Worm (Caenorhabditis elegans) whole organism, L4 larva: ENCODE results near the gene F59F5.4.
A peak's percentile ranks its signal among the peaks of the same experiment; 100 is the strongest.

Experiments used
- F26F4.8 ChIP-seq: fragments of 200-800 bp; sonication (Bioruptor generic); conservative IDR thresholded peaks from 2 replicates; pipeline ENCODE4 v1.3.6; 2022; ENCODE audit warnings: missing genetic modification characterization, missing compliant biosample characterization
- F37D6.2 ChIP-seq: sonication (generic microtip); optimal IDR thresholded peaks from 2 replicates; lab custom pipeline; 2016; ENCODE audit warnings: mild to moderate bottlenecking, missing genetic modification characterization, missing compliant biosample characterization
- aha-1 ChIP-seq: fragments of 150-350 bp; peaks from one replicate; lab custom pipeline; 2014; ENCODE audit warnings: missing biosample characterization, missing genetic modification characterization
- aly-2 ChIP-seq: sonication (generic microtip); optimal IDR thresholded peaks from 2 replicates; lab custom pipeline; 2018; ENCODE audit warnings: missing biosample characterization, missing genetic modification characterization
- ama-1 ChIP-seq: fragments of 150-350 bp; optimal IDR thresholded peaks from 2 replicates; lab custom pipeline; 2014; ENCODE audit warnings: inconsistent platforms, mixed read lengths
- arid-1 ChIP-seq: fragments of 200-800 bp; sonication (Bioruptor generic); conservative IDR thresholded peaks from 2 replicates; pipeline ENCODE4 v1.3.6; 2022; ENCODE audit warnings: missing genetic modification reagents, missing genetic modification characterization, missing compliant biosample characterization
- attf-4 ChIP-seq: sonication (generic microtip); optimal IDR thresholded peaks from 3 replicates; lab custom pipeline; 2017; ENCODE audit warnings: missing biosample characterization, missing genetic modification characterization
- ceh-20 ChIP-seq: fragments of 200-800 bp; sonication (Bioruptor generic); IDR thresholded peaks from 2 replicates; pipeline ENCODE4 v1.3.6; 2022; ENCODE audit warnings: missing genetic modification reagents, missing genetic modification characterization, missing compliant biosample characterization
- ceh-28 ChIP-seq: fragments of 150-350 bp; optimal IDR thresholded peaks from 2 replicates; lab custom pipeline; 2014; ENCODE audit warnings: missing biosample characterization, missing genetic modification reagents, missing genetic modification characterization
- ceh-82 ChIP-seq: sonication (generic microtip); optimal IDR thresholded peaks from 2 replicates; lab custom pipeline; 2017; ENCODE audit warnings: missing biosample characterization, missing genetic modification characterization
- ces-1 ChIP-seq: fragments of 150-350 bp; sonication (generic microtip); optimal IDR thresholded peaks from 4 replicates; lab custom pipeline; 2014; ENCODE audit warnings: missing biosample characterization, missing genetic modification reagents, missing genetic modification characterization
- cey-2 ChIP-seq: sonication (generic microtip); optimal IDR thresholded peaks from 3 replicates; lab custom pipeline; 2017; ENCODE audit warnings: missing genetic modification characterization, mild to moderate bottlenecking, missing compliant biosample characterization, antibody characterized with exemption, borderline replicate concordance; ENCODE audit not compliant: insufficient read depth
- ctbp-1 ChIP-seq: fragments of 200-800 bp; sonication (Bioruptor generic); IDR thresholded peaks from 2 replicates; pipeline ENCODE4 v1.3.6; 2022; ENCODE audit warnings: missing genetic modification reagents, missing genetic modification characterization, missing compliant biosample characterization
- daf-12 ChIP-seq: fragments of 150-350 bp; optimal IDR thresholded peaks from 2 replicates; lab custom pipeline; 2014; ENCODE audit warnings: missing biosample characterization, missing genetic modification reagents, missing genetic modification characterization
- daf-16 ChIP-seq, 3 experiments: sonication (generic microtip); optimal IDR thresholded peaks; 2 replicates each; lab custom pipeline; 2016 to 2017; ENCODE audit warnings: missing genetic modification characterization in 3 of 3, missing genetic modification reagents in 3 of 3, mild to moderate bottlenecking in 2 of 3, missing compliant biosample characterization in 2 of 3, missing biosample characterization in 1 of 3, moderate library complexity in 1 of 3
- dpl-1 ChIP-seq: fragments of 150-350 bp; optimal IDR thresholded peaks from 2 replicates; lab custom pipeline; 2014; ENCODE audit warnings: missing biosample characterization, missing genetic modification reagents, missing genetic modification characterization
- duxl-1 ChIP-seq: sonication (generic microtip); optimal IDR thresholded peaks from 2 replicates; lab custom pipeline; 2016; ENCODE audit warnings: mild to moderate bottlenecking, missing genetic modification characterization, moderate library complexity, missing compliant biosample characterization; ENCODE audit not compliant: poor library complexity
- egl-43 ChIP-seq: fragments of 200-800 bp; sonication (Bioruptor generic); IDR thresholded peaks from 2 replicates; pipeline ENCODE4 v1.3.6; 2022; ENCODE audit warnings: missing genetic modification reagents, missing genetic modification characterization, missing compliant biosample characterization
- fkh-10 ChIP-seq: fragments of 150-350 bp; optimal IDR thresholded peaks from 2 replicates; lab custom pipeline; 2014; ENCODE audit warnings: missing biosample characterization, missing genetic modification reagents, missing genetic modification characterization
- hif-1 ChIP-seq, 2 experiments: sonication (generic microtip); optimal IDR thresholded peaks; 2 replicates each; lab custom pipeline; 2016 to 2017; ENCODE audit warnings: missing compliant biosample characterization in 2 of 2, missing genetic modification characterization in 2 of 2, missing genetic modification reagents in 2 of 2, missing genotype in 2 of 2, mild to moderate bottlenecking in 1 of 2
- hlh-11 ChIP-seq: fragments of 200-800 bp; sonication (Bioruptor generic); optimal IDR thresholded peaks from 2 replicates; lab custom pipeline; 2018; ENCODE audit warnings: mild to moderate bottlenecking, missing genetic modification characterization, missing compliant biosample characterization
- hlh-30 ChIP-seq: sonication (generic microtip); optimal IDR thresholded peaks from 2 replicates; lab custom pipeline; 2017; ENCODE audit warnings: antibody characterized with exemption, mild to moderate bottlenecking, missing genetic modification characterization, missing compliant biosample characterization; ENCODE audit not compliant: insufficient read depth
- hmg-1.1 ChIP-seq: fragments of 200-800 bp; sonication (Bioruptor generic); IDR thresholded peaks from 2 replicates; pipeline ENCODE4 v1.3.6; 2022; ENCODE audit warnings: missing genetic modification reagents, missing genetic modification characterization, missing compliant biosample characterization
- lin-13 ChIP-seq: fragments of 150-350 bp; optimal IDR thresholded peaks from 2 replicates; lab custom pipeline; 2014; ENCODE audit warnings: missing biosample characterization, missing genetic modification reagents, missing genetic modification characterization
- mdl-1 ChIP-seq, 2 experiments: fragments of 150-350 bp in 1 of 2; sonication (generic microtip) in 1 of 2; optimal IDR thresholded peaks; 2 replicates each; lab custom pipeline; 2014 to 2017; ENCODE audit warnings: missing biosample characterization in 2 of 2, missing genetic modification characterization in 2 of 2
- mep-1 ChIP-seq: fragments of 150-350 bp; sonication (generic microtip); optimal IDR thresholded peaks from 3 replicates; lab custom pipeline; 2014; ENCODE audit warnings: missing biosample characterization, missing genetic modification characterization
- mxl-2 ChIP-seq: fragments of 200-800 bp; sonication (Bioruptor generic); conservative IDR thresholded peaks from 2 replicates; pipeline ENCODE4 v1.3.6; 2022; ENCODE audit warnings: missing genetic modification reagents, missing genetic modification characterization, missing compliant biosample characterization
- nhr-25 ChIP-seq: sonication (generic microtip); optimal IDR thresholded peaks from 2 replicates; lab custom pipeline; 2017; ENCODE audit warnings: missing genetic modification characterization, mild to moderate bottlenecking, missing compliant biosample characterization, antibody characterized with exemption, moderate library complexity, borderline replicate concordance; ENCODE audit not compliant: insufficient read depth
- nhr-28 ChIP-seq: fragments of 150-350 bp; optimal IDR thresholded peaks from 2 replicates; lab custom pipeline; 2014; ENCODE audit warnings: missing biosample characterization, missing genetic modification characterization
- nhr-41 ChIP-seq: fragments of 200-800 bp; sonication (Bioruptor generic); IDR thresholded peaks from 2 replicates; pipeline ENCODE4 v1.3.6; 2022; ENCODE audit warnings: missing genetic modification reagents, missing genetic modification characterization, missing compliant biosample characterization
- nhr-42 ChIP-seq: fragments of 200-800 bp; sonication (Bioruptor generic); IDR thresholded peaks from 2 replicates; pipeline ENCODE4 v1.3.6; 2022; ENCODE audit warnings: missing genetic modification characterization, missing compliant biosample characterization
- sdz-12 ChIP-seq: fragments of 200-800 bp; sonication (Bioruptor generic); optimal IDR thresholded peaks from 2 replicates; lab custom pipeline; 2018; ENCODE audit warnings: mild to moderate bottlenecking, missing genetic modification characterization, missing compliant biosample characterization
- tag-97 ChIP-seq: fragments of 200-800 bp; sonication (Bioruptor generic); IDR thresholded peaks from 2 replicates; pipeline ENCODE4 v1.3.6; 2022; ENCODE audit warnings: missing genetic modification characterization, missing compliant biosample characterization
- unc-62 ChIP-seq, 3 experiments: fragments of 150-350 bp in 1 of 3; sonication (generic microtip); optimal IDR thresholded peaks in 2 of 3; peaks in 1 of 3; 1 replicate in 1 of 3; 2 replicates in 2 of 3; lab custom pipeline; 2014 to 2017; ENCODE audit warnings: missing biosample characterization in 3 of 3, missing genetic modification characterization in 3 of 3, missing genetic modification reagents in 3 of 3, missing genotype in 1 of 3
- vab-7 ChIP-seq: fragments of 200-800 bp; sonication (Bioruptor generic); IDR thresholded peaks from 2 replicates; pipeline ENCODE4 v1.3.6; 2022; ENCODE audit warnings: missing genetic modification reagents, missing genetic modification characterization, missing compliant biosample characterization
- zag-1 ChIP-seq: fragments of 150-350 bp; optimal IDR thresholded peaks from 2 replicates; lab custom pipeline; 2014; ENCODE audit warnings: missing biosample characterization, missing genetic modification characterization
- zfp-3 ChIP-seq: fragments of 200-800 bp; sonication (Bioruptor generic); conservative IDR thresholded peaks from 2 replicates; pipeline ENCODE4 v1.3.6; 2022; ENCODE audit warnings: missing genetic modification reagents, missing genetic modification characterization, missing compliant biosample characterization
- ztf-11 ChIP-seq: fragments of 150-350 bp; optimal IDR thresholded peaks from 2 replicates; lab custom pipeline; 2014; ENCODE audit warnings: missing biosample characterization, missing genetic modification characterization

Gene F59F5.4

DNA sequence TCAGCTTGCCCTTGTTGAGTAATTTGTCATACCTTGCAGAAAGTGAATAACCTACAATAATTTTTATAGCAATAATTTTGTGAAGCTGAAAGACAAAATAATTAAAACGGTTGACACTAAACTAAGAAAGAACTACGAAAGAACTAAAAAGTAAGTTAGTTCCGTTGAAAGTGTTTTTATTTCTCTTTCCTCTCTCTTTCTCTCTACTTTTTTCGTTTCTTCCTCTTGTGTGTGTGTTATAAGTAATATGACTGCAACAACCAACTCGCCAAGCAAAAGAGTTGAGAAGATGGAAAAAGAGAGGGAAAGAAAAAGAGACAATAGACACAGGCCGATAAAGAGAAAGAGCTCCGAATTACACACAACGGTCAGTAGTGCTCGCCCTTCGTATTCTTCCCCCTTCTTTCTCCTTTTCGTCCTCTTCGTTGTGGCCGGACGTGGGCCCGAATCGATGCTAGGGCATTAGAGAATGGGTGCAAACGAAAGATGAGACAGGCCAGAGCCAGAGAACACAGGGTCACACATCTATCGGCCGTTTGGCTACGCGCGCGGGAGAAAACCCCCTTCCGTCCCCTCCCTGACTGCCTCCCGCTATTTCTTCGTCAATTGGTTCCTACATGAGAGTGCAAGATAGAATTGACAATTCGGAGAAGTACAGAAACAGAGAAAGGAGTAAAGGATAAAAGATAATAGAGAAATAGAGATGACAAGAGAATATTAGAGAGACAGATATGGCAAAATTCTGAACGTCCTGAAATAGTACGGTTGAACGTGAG is 12.6 kb downstream of the F59F5.4 start, which contains the start of gene syd-2 (continued):
- TF ChIP-seq sdz-12 (GFP tag; lab: Kevin White, UChicago) = no peak
- peak; percentile 11 for TF ChIP-seq nhr-25 (tag; lab: Kevin White, UChicago)
- TF ChIP-seq hlh-30 (tag; lab: Kevin White, UChicago) = peak; percentile 70
- no peak for TF ChIP-seq tag-97 (GFP tag; lab: Robert Waterston, UW)
- 0 out of 2 replicates have a peak, but pooled peaks have one; percentile 42 for TF ChIP-seq arid-1 (GFP tag; lab: Robert Waterston, UW)
- TF ChIP-seq daf-16 (GFP tag; optimal IDR thresholded peaks at IDR 0.05; lab: Kevin White, UChicago) = peak in 1 of 2 experiments; percentile 46
- TF ChIP-seq daf-16 (tag; optimal IDR thresholded peaks at IDR 0.05; lab: Kevin White, UChicago) = peak; percentile 56
- peak; percentile 56; the same call in 1 of the 2 replicates for TF ChIP-seq ceh-20 (GFP tag; lab: Robert Waterston, UW)
- peak; percentile 91 for TF ChIP-seq aha-1
- TF ChIP-seq ceh-28 = peak; percentile 63
- no peak for TF ChIP-seq aly-2 (tag; lab: Kevin White, UChicago)
- peak; percentile 72 for TF ChIP-seq nhr-28 (tag; lab: Kevin White, UChicago)
- peak; percentile 57 to 84 for TF ChIP-seq mdl-1 (tag; optimal IDR thresholded peaks at IDR 0.05; lab: Kevin White, UChicago)
- TF ChIP-seq hlh-11 (tag; lab: Kevin White, UChicago) = peak; percentile 88
- TF ChIP-seq dpl-1 (GFP tag; lab: Kevin White, UChicago) = peak; percentile 21
- TF ChIP-seq F37D6.2 (tag; lab: Kevin White, UChicago) = peak; percentile 56
- TF ChIP-seq nhr-42 (GFP tag; lab: Robert Waterston, UW) = 0 out of 2 replicates have a peak, but pooled peaks have one; percentile 46
- no peak for TF ChIP-seq zfp-3 (GFP tag; lab: Robert Waterston, UW)
- TF ChIP-seq lin-13 = no peak
- TF ChIP-seq mep-1 = peak; percentile 89
- peak; percentile 85 for TF ChIP-seq fkh-10 (GFP tag; lab: Kevin White, UChicago)
- no peak for TF ChIP-seq duxl-1 (tag; lab: Kevin White, UChicago)
- peak in 1 of 2 experiments; percentile 98 for TF ChIP-seq unc-62 (GFP tag; optimal IDR thresholded peaks at IDR 0.05 in 1 of 2; lab: Kevin White, UChicago)
- TF ChIP-seq unc-62 (tag; optimal IDR thresholded peaks at IDR 0.05; lab: Kevin White, UChicago) = no peak
- TF ChIP-seq ctbp-1 (GFP tag; lab: Robert Waterston, UW) = peak; percentile 81; the same call in 1 of the 2 replicates
- peak in 1 of 2 experiments; percentile 42 for TF ChIP-seq hif-1 (tag; optimal IDR thresholded peaks at IDR 0.05; lab: Kevin White, UChicago)

DNA sequence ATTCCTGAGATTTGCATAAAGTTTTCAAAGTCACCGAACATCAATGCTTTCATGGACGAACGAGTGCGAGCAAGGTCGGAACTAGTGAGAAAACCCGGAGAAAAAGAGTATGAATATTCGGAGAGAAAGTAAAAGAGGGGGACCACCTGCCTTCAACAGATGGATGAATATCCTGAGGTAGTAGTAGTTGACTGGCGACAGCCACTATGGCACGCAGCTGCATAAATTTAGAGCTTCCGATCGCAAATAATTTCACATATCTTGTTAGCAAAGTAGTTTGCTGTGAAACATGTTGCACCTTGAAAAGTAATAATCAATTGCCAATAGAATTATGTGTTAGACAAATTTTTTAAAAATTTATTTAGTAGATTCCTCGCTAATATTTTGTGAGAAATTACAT is 14.0 kb downstream of the F59F5.4 start:
- TF ChIP-seq ztf-11 (tag; lab: Kevin White, UChicago) (no peak), aha-1 (peak; percentile 94)

DNA sequence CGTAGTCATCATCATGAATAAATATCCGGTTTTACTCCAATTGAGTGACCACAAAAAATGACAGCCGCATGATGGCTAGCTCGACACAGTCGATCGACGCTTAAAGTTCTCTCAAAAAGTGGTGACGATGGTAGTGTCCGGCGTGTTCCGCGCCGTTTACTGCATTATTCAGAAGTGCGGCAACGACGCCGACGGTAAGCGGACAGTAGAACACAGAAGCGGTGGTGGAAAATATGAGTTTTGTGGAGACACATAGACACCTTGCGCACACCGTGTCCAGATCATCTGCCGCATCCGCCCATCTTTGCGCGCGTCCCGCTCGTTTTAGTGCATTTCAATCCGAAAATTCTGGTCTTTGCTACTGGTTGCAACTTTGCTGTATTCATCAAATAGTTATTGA is 16.4 kb downstream of the F59F5.4 start, which contains the start of gene F59F5.7:
F59F5.7 (plus strand) TSS at position 301 of the 400 bp plus-strand sequence.
- TF ChIP-seq aha-1 (peak; percentile 62), F26F4.8 (GFP tag; lab: Robert Waterston, UW) (no peak), ctbp-1 (GFP tag; lab: Robert Waterston, UW) (no peak), cey-2 (tag; lab: Kevin White, UChicago) (no peak)

DNA sequence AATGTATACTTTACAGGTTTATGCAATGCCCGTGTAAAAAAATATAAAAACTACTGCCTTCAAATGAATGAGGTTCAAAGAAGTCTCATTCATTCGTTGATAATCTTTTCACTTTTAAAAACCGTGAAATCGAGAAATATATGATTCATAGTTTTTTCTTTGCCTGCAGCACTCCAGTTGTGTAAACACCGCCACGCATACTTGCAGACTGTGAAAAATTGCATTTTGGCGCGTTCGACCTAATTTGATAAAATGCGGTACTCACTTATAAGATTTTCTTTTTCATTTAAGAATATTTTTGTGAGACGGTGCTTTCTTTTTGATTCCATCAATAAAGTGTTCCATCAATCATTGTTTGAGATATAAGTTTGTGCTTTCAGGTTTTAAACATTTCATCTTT is 24.0 kb downstream of the F59F5.4 start:
- TF ChIP-seq mdl-1 (tag; optimal IDR thresholded peaks at IDR 0.05; lab: Kevin White, UChicago) = no peak
- no peak for TF ChIP-seq daf-16 (GFP tag; optimal IDR thresholded peaks at IDR 0.05; lab: Kevin White, UChicago)
- TF ChIP-seq daf-16 (tag; optimal IDR thresholded peaks at IDR 0.05; lab: Kevin White, UChicago) = peak; percentile 36
- peak; percentile 60 for TF ChIP-seq mep-1
- no peak for TF ChIP-seq daf-12 (tag; lab: Kevin White, UChicago)
- TF ChIP-seq dpl-1 (GFP tag; lab: Kevin White, UChicago) = peak; percentile 66
- peak; percentile 17 for TF ChIP-seq ces-1
- peak in 1 of 2 experiments; percentile 11 for TF ChIP-seq unc-62 (GFP tag; optimal IDR thresholded peaks at IDR 0.05 in 1 of 2; lab: Kevin White, UChicago)
- TF ChIP-seq unc-62 (tag; optimal IDR thresholded peaks at IDR 0.05; lab: Kevin White, UChicago) = no peak
- TF ChIP-seq nhr-41 (GFP tag; lab: Robert Waterston, UW) = no peak
- TF ChIP-seq fkh-10 (GFP tag; lab: Kevin White, UChicago) = no peak
- TF ChIP-seq ceh-82 (tag; lab: Kevin White, UChicago) = no peak
- TF ChIP-seq ama-1 (lab: Kevin White, UChicago) = no peak
- TF ChIP-seq zag-1 (tag; lab: Kevin White, UChicago) = no peak
- TF ChIP-seq aha-1 = peak; percentile 75
- no peak for TF ChIP-seq attf-4 (tag; lab: Kevin White, UChicago)
- TF ChIP-seq vab-7 (GFP tag; lab: Robert Waterston, UW) = no peak
- TF ChIP-seq egl-43 = no peak
- no peak for TF ChIP-seq mxl-2
- peak; percentile 5 for TF ChIP-seq hlh-30 (tag; lab: Kevin White, UChicago)
- peak; percentile 56 for TF ChIP-seq hmg-1.1 (GFP tag; lab: Robert Waterston, UW)
- TF ChIP-seq, all 104 proteins: peak for 8
